Fruit fly (Drosophila melanogaster) whole organism, embryonic: Measurements from ENCODE around the gene Lgr1.

Experiments used
- Aef1 ChIP-seq: fragments of 200-800 bp; sonication (Bioruptor generic); IDR thresholded peaks from 3 replicates; pipeline ENCODE4 v1.3.6; 2022; ENCODE audit warnings: missing biosample characterization, missing genetic modification characterization
- B-H1 ChIP-seq: fragments of 200-800 bp; sonication (Bioruptor generic); IDR thresholded peaks from 3 replicates; pipeline ENCODE4 v1.3.6; 2022; ENCODE audit warnings: missing biosample characterization, missing genetic modification characterization
- CG10147 ChIP-seq: fragments of 200-800 bp; sonication (Bioruptor generic); optimal IDR thresholded peaks from 2 replicates; lab custom pipeline; 2019; ENCODE audit warnings: missing biosample characterization, mild to moderate bottlenecking, missing genetic modification characterization, moderate library complexity
- CG10431 ChIP-seq: fragments of 200-800 bp; sonication (Bioruptor generic); optimal IDR thresholded peaks from 3 replicates; lab custom pipeline; 2018; ENCODE audit warnings: missing biosample characterization, mild to moderate bottlenecking, missing genetic modification characterization
- CG10565 ChIP-seq: fragments of 200-800 bp; sonication (Bioruptor generic); optimal IDR thresholded peaks from 3 replicates; lab custom pipeline; 2016; ENCODE audit warnings: missing biosample characterization, mild to moderate bottlenecking, missing genetic modification characterization
- CG10654 ChIP-seq: fragments of 200-800 bp; sonication (Bioruptor generic); optimal IDR thresholded peaks from 2 replicates; lab custom pipeline; 2016; ENCODE audit warnings: missing biosample characterization, missing genetic modification characterization
- CG10979 ChIP-seq: fragments of 200-800 bp; sonication (Bioruptor generic); optimal IDR thresholded peaks from 2 replicates; lab custom pipeline; 2018; ENCODE audit warnings: missing biosample characterization, mild to moderate bottlenecking, missing genetic modification characterization, moderate library complexity
- CG14710 ChIP-seq: fragments of 200-800 bp; sonication (Bioruptor generic); optimal IDR thresholded peaks from 3 replicates; lab custom pipeline; 2019; ENCODE audit warnings: missing biosample characterization, mild to moderate bottlenecking, missing genetic modification characterization, moderate library complexity
- CG1529 ChIP-seq: fragments of 200-800 bp; sonication (Bioruptor generic); optimal IDR thresholded peaks from 3 replicates; lab custom pipeline; 2018; ENCODE audit warnings: missing biosample characterization, missing genetic modification characterization
- CG15479 ChIP-seq: fragments of 200-800 bp; sonication (Bioruptor generic); optimal IDR thresholded peaks from 3 replicates; lab custom pipeline; 2019; ENCODE audit warnings: missing biosample characterization, mild to moderate bottlenecking, missing genetic modification characterization, moderate library complexity
- CG3281 ChIP-seq: fragments of 200-800 bp; sonication (Bioruptor generic); optimal IDR thresholded peaks from 3 replicates; lab custom pipeline; 2017; ENCODE audit warnings: missing biosample characterization, mild to moderate bottlenecking, missing genetic modification characterization
- CG34376 ChIP-seq: fragments of 200-800 bp; sonication (Bioruptor generic); optimal IDR thresholded peaks from 2 replicates; lab custom pipeline; 2018; ENCODE audit warnings: missing biosample characterization, mild to moderate bottlenecking, missing genetic modification characterization
- CG3847 ChIP-seq: fragments of 200-800 bp; sonication (Bioruptor generic); IDR thresholded peaks from 2 replicates; pipeline ENCODE4 v1.3.6; 2022; ENCODE audit warnings: missing biosample characterization, missing genetic modification characterization
- CG4424 ChIP-seq: fragments of 200-800 bp; sonication (Bioruptor generic); optimal IDR thresholded peaks from 3 replicates; lab custom pipeline; 2016; ENCODE audit warnings: missing biosample characterization, missing genetic modification characterization
- CG4854 ChIP-seq: fragments of 200-800 bp; sonication (Bioruptor generic); optimal IDR thresholded peaks from 2 replicates; lab custom pipeline; 2016; ENCODE audit warnings: missing biosample characterization, missing genetic modification characterization, inconsistent platforms
- CG5180 ChIP-seq: fragments of 200-800 bp; sonication (Bioruptor generic); optimal IDR thresholded peaks from 3 replicates; lab custom pipeline; 2017; ENCODE audit warnings: missing biosample characterization, missing genetic modification characterization, mild to moderate bottlenecking, moderate library complexity, missing genetic modification reagents
- CG7963 ChIP-seq: fragments of 200-800 bp; sonication (Bioruptor generic); IDR thresholded peaks from 3 replicates; pipeline ENCODE4 v1.3.6; 2022; ENCODE audit warnings: missing biosample characterization, missing genetic modification characterization; ENCODE audit not compliant: partially characterized antibody
- CG8089 ChIP-seq: fragments of 200-800 bp; sonication (Bioruptor generic); optimal IDR thresholded peaks from 3 replicates; lab custom pipeline; 2016; ENCODE audit warnings: missing biosample characterization, missing genetic modification characterization
- CG9932 ChIP-seq: fragments of 200-800 bp; sonication (Bioruptor generic); IDR thresholded peaks from 2 replicates; pipeline ENCODE4 v1.3.6; 2022; ENCODE audit warnings: missing biosample characterization, missing genetic modification characterization
- Dip2 ChIP-seq: fragments of 200-800 bp; sonication (Bioruptor generic); IDR thresholded peaks from 2 replicates; pipeline ENCODE4 v1.3.6; 2022; ENCODE audit warnings: missing biosample characterization, missing genetic modification characterization
- Dp ChIP-seq: fragments of 200-800 bp; sonication (Bioruptor generic); optimal IDR thresholded peaks from 2 replicates; lab custom pipeline; 2018; ENCODE audit warnings: missing biosample characterization, mild to moderate bottlenecking, missing genetic modification characterization, moderate library complexity
- E2f2 ChIP-seq: fragments of 200-800 bp; sonication (Bioruptor generic); IDR thresholded peaks from 2 replicates; pipeline ENCODE4 v1.3.6; 2022; ENCODE audit warnings: missing biosample characterization, missing genetic modification characterization
- Elba2 ChIP-seq: fragments of 200-800 bp; sonication (Bioruptor generic); optimal IDR thresholded peaks from 3 replicates; lab custom pipeline; 2016; ENCODE audit warnings: missing biosample characterization, missing genetic modification characterization
- GATAe ChIP-seq: fragments of 200-800 bp; sonication (Bioruptor generic); conservative IDR thresholded peaks from 2 replicates; pipeline ENCODE4 v1.3.6; 2022; ENCODE audit warnings: missing biosample characterization, missing genetic modification characterization
- HHEX ChIP-seq: fragments of 200-800 bp; sonication (Bioruptor generic); optimal IDR thresholded peaks from 3 replicates; lab custom pipeline; 2017; ENCODE audit warnings: missing biosample characterization, mild to moderate bottlenecking, missing genetic modification characterization, missing genetic modification reagents
- HLH3B ChIP-seq: fragments of 200-800 bp; sonication (Bioruptor generic); IDR thresholded peaks from 2 replicates; pipeline ENCODE4 v1.3.6; 2022; ENCODE audit warnings: missing biosample characterization, missing genetic modification characterization
- HmgD ChIP-seq: fragments of 200-800 bp; sonication (Bioruptor generic); optimal IDR thresholded peaks from 3 replicates; lab custom pipeline; 2016; ENCODE audit warnings: missing biosample characterization, missing genetic modification characterization
- Hr78 ChIP-seq, 2 experiments: fragments of 200-800 bp in 1 of 2; fragments of >200 bp in 1 of 2; sonication (Bioruptor generic) in 1 of 2; optimal IDR thresholded peaks; 2 replicates each; lab custom pipeline; 2017 to 2019; ENCODE audit warnings: missing biosample characterization in 2 of 2, missing genetic modification characterization in 2 of 2, mild to moderate bottlenecking in 1 of 2, moderate library complexity in 1 of 2
- MTF-1 ChIP-seq: fragments of 200-800 bp; sonication (Bioruptor generic); optimal IDR thresholded peaks from 2 replicates; lab custom pipeline; 2018; ENCODE audit warnings: missing biosample characterization, mild to moderate bottlenecking, missing genetic modification characterization, borderline replicate concordance
- Med ChIP-seq: fragments of 200-800 bp; sonication (Bioruptor generic); peaks from one replicate; lab custom pipeline; 2016; ENCODE audit warnings: missing biosample characterization, missing genetic modification characterization, mild to moderate bottlenecking, inconsistent platforms, moderate library complexity
- Neu2 ChIP-seq: fragments of 200-800 bp; sonication (Bioruptor generic); optimal IDR thresholded peaks from 3 replicates; lab custom pipeline; 2016; ENCODE audit warnings: missing biosample characterization, missing genetic modification characterization, borderline replicate concordance
- Ssrp ChIP-seq: fragments of 200-800 bp; sonication (Bioruptor generic); optimal IDR thresholded peaks from 2 replicates; lab custom pipeline; 2018; ENCODE audit warnings: missing biosample characterization, mild to moderate bottlenecking, missing genetic modification characterization, moderate library complexity
- Trl ChIP-seq, 3 experiments: fragments of >200 bp in 2 of 3; fragments of 200-800 bp in 1 of 3; sonication (Bioruptor generic) in 1 of 3; optimal IDR thresholded peaks; 2 replicates in 1 of 3; 3 replicates in 2 of 3; lab custom pipeline; 2016 to 2017; ENCODE audit warnings: missing biosample characterization in 1 of 3, missing genetic modification characterization in 1 of 3
- ara ChIP-seq: fragments of 200-800 bp; sonication (Bioruptor generic); IDR thresholded peaks from 2 replicates; pipeline ENCODE4 v1.3.6; 2022; ENCODE audit warnings: missing biosample characterization, missing genetic modification characterization
- btn ChIP-seq: fragments of 200-800 bp; sonication (Bioruptor generic); optimal IDR thresholded peaks from 2 replicates; lab custom pipeline; 2016; ENCODE audit warnings: missing biosample characterization, missing genetic modification characterization
- eve ChIP-seq, 2 experiments: fragments of >200 bp; optimal IDR thresholded peaks; 2 replicates each; lab custom pipeline; 2017; ENCODE audit warnings: missing biosample characterization in 2 of 2, missing genetic modification characterization in 2 of 2
- eyg ChIP-seq: fragments of 200-800 bp; sonication (Bioruptor generic); optimal IDR thresholded peaks from 3 replicates; lab custom pipeline; 2016; ENCODE audit warnings: missing biosample characterization, missing genetic modification characterization
- gcm ChIP-seq: fragments of 200-800 bp; sonication (Bioruptor generic); optimal IDR thresholded peaks from 2 replicates; lab custom pipeline; 2019; ENCODE audit warnings: missing biosample characterization, mild to moderate bottlenecking, missing genetic modification characterization, moderate library complexity
- grn ChIP-seq: fragments of 200-800 bp; sonication (Bioruptor generic); optimal IDR thresholded peaks from 3 replicates; lab custom pipeline; 2017; ENCODE audit warnings: missing biosample characterization, missing genetic modification characterization
- lab ChIP-seq: fragments of 200-800 bp; sonication (Bioruptor generic); optimal IDR thresholded peaks from 3 replicates; lab custom pipeline; 2017; ENCODE audit warnings: missing biosample characterization, missing genetic modification characterization, mild to moderate bottlenecking, moderate library complexity, missing genetic modification reagents
- lola ChIP-seq, 3 experiments: fragments of >200 bp in 2 of 3; fragments of 200-800 bp in 1 of 3; sonication (Bioruptor generic) in 1 of 3; optimal IDR thresholded peaks; 2 replicates each; lab custom pipeline; 2017 to 2019; ENCODE audit warnings: missing biosample characterization in 3 of 3, missing genetic modification characterization in 3 of 3, mild to moderate bottlenecking in 1 of 3, moderate library complexity in 1 of 3
- lov ChIP-seq, 2 experiments: fragments of 200-800 bp in 1 of 2; fragments of >200 bp in 1 of 2; sonication (Bioruptor generic) in 1 of 2; IDR thresholded peaks in 1 of 2; optimal IDR thresholded peaks in 1 of 2; 2 replicates in 1 of 2; 3 replicates in 1 of 2; pipeline versions ENCODE4 v1.3.6 to Lab custom; 2017 to 2022; ENCODE audit warnings: missing biosample characterization in 1 of 2, missing genetic modification characterization in 1 of 2
- nmo ChIP-seq: fragments of 200-800 bp; sonication (Bioruptor generic); optimal IDR thresholded peaks from 2 replicates; lab custom pipeline; 2018; ENCODE audit warnings: missing biosample characterization, mild to moderate bottlenecking, missing genetic modification characterization, moderate library complexity
- peb ChIP-seq: fragments of 200-800 bp; sonication (Bioruptor generic); IDR thresholded peaks from 2 replicates; pipeline ENCODE4 v1.3.6; 2022; ENCODE audit warnings: missing biosample characterization, missing genetic modification characterization
- pros ChIP-seq: fragments of 200-800 bp; sonication (Bioruptor generic); optimal IDR thresholded peaks from 3 replicates; lab custom pipeline; 2019; ENCODE audit warnings: missing biosample characterization, mild to moderate bottlenecking, missing genetic modification characterization, moderate library complexity
- repo ChIP-seq: fragments of 200-800 bp; sonication (Bioruptor generic); optimal IDR thresholded peaks from 2 replicates; lab custom pipeline; 2016; ENCODE audit warnings: missing biosample characterization, missing genetic modification characterization

Gene Lgr1

dm6 chr3R:17680639-17681302 is 44.8 kb upstream of the Lgr1 start (continued):
- TF ChIP-seq nmo (GFP tag; lab: Kevin White, UChicago) (peak; percentile 69), CG8089 (GFP tag; lab: Kevin White, UChicago) (no peak), CG7963 (GFP tag; lab: Robert Waterston, UW) (no peak), ara (peak; percentile 43; the same call in 1 of the 2 replicates), lola (GFP tag; optimal IDR thresholded peaks at IDR 0.05; lab: Kevin White, UChicago) (peak in 1 of 3 experiments; percentile 68), CG3847 (GFP tag; lab: Robert Waterston, UW) (0 out of 2 replicates have a peak, but pooled peaks have one; percentile 20), HHEX (GFP tag; lab: Kevin White, UChicago) (peak; percentile 55), CG3281 (GFP tag; lab: Kevin White, UChicago) (peak; percentile 32), CG14710 (tag; lab: Kevin White, UChicago) (peak; percentile 55), HLH3B (GFP tag; lab: Robert Waterston, UW) (0 out of 2 replicates have a peak, but pooled peaks have one; percentile 4), CG10979 (peak; percentile 76), CG34376 (GFP tag; lab: Kevin White, UChicago) (no peak), HmgD (GFP tag; lab: Kevin White, UChicago) (peak; percentile 5), Aef1 (no peak), CG9932 (GFP tag; lab: Robert Waterston, UW) (0 out of 2 replicates have a peak, but pooled peaks have one; percentile 10), repo (GFP tag; lab: Kevin White, UChicago) (no peak), CG4424 (peak; percentile 72), lab (no peak)

- TF ChIP-seq eve (GFP tag; optimal IDR thresholded peaks at IDR 0.05; lab: Kevin White, UChicago), result no peak
- no peak for TF ChIP-seq Dip2
- peak in 1 of 2 experiments; percentile 66 for TF ChIP-seq Hr78 (GFP tag; optimal IDR thresholded peaks at IDR 0.05; lab: Kevin White, UChicago)
- no peak for TF ChIP-seq btn (GFP tag; lab: Kevin White, UChicago)
- TF ChIP-seq CG10565 (GFP tag; lab: Kevin White, UChicago), result no peak
- TF ChIP-seq CG4854 (GFP tag; lab: Kevin White, UChicago), result no peak
- TF ChIP-seq CG10147 (GFP tag; lab: Kevin White, UChicago), result no peak
- no peak for TF ChIP-seq E2f2 (GFP tag; lab: Robert Waterston, UW)
- peak; percentile 36 for TF ChIP-seq CG15479
- peak; percentile 4 for TF ChIP-seq CG5180 (GFP tag; lab: Kevin White, UChicago)
- TF ChIP-seq Trl (optimal IDR thresholded peaks at IDR 0.05; lab: Kevin White, UChicago), result peak; percentile 43 to 57
- TF ChIP-seq Trl (GFP tag; optimal IDR thresholded peaks at IDR 0.05; lab: Kevin White, UChicago), result no peak
- no peak for TF ChIP-seq CG10654
- TF ChIP-seq lov (optimal IDR thresholded peaks at IDR 0.05; lab: Kevin White, UChicago), result peak; percentile 9
- no peak for TF ChIP-seq lov (GFP tag; IDR thresholded peaks at IDR 0.05; lab: Robert Waterston, UW)
- no peak for TF ChIP-seq Elba2
- no peak for TF ChIP-seq CG10431 (GFP tag; lab: Kevin White, UChicago)
- peak; percentile 77 for TF ChIP-seq pros (GFP tag; lab: Kevin White, UChicago)
- TF ChIP-seq MTF-1 (GFP tag; lab: Kevin White, UChicago), result no peak
- no peak for TF ChIP-seq eyg (GFP tag; lab: Kevin White, UChicago)
- TF ChIP-seq Med (GFP tag; lab: Kevin White, UChicago), result peak; percentile 10
- no peak for TF ChIP-seq B-H1
- TF ChIP-seq CG1529, result no peak
- peak; percentile 84 for TF ChIP-seq Neu2 (GFP tag; lab: Kevin White, UChicago)
- TF ChIP-seq peb (GFP tag; lab: Robert Waterston, UW), result no peak
- peak; percentile 36 for TF ChIP-seq grn
- TF ChIP-seq GATAe, result no peak
- TF ChIP-seq gcm (GFP tag; lab: Kevin White, UChicago), result peak; percentile 42
- no peak for TF ChIP-seq Dp (GFP tag; lab: Kevin White, UChicago)
- peak; percentile 8 for TF ChIP-seq Ssrp (tag; lab: Kevin White, UChicago)
Observed at dm6 chr3R:17681611-17682243, 43.9 kb upstream of the Lgr1 start.
